Worm (Caenorhabditis elegans) whole organism, L4 larva: ENCODE results near the gene C15B12.8.

Experiments
- F10B5.3 ChIP-seq: sonication (generic microtip); optimal IDR thresholded peaks from 2 replicates; lab custom pipeline; 2016; ENCODE audit warnings: mild to moderate bottlenecking, missing genetic modification characterization, missing compliant biosample characterization
- F44E2.7 ChIP-seq: fragments of 200-800 bp; sonication (Bioruptor generic); IDR thresholded peaks from 2 replicates; pipeline ENCODE4 v2.1.2; 2022; ENCODE audit warnings: missing genetic modification characterization, missing compliant biosample characterization
- F49E8.2 ChIP-seq: sonication (generic microtip); optimal IDR thresholded peaks from 2 replicates; lab custom pipeline; 2016; ENCODE audit warnings: missing compliant biosample characterization, mild to moderate bottlenecking, missing genetic modification characterization, borderline replicate concordance
- R02D3.7 ChIP-seq: fragments of 150-350 bp; sonication (generic microtip); optimal IDR thresholded peaks from 3 replicates; lab custom pipeline; 2014; ENCODE audit warnings: missing biosample characterization, missing genetic modification characterization
- T20F7.1 ChIP-seq: fragments of 200-800 bp; sonication (Bioruptor generic); optimal IDR thresholded peaks from 2 replicates; lab custom pipeline; 2018; ENCODE audit warnings: mild to moderate bottlenecking, missing genetic modification characterization, missing compliant biosample characterization
- Y48G9A.11 ChIP-seq: fragments of 200-800 bp; sonication (Bioruptor generic); IDR thresholded peaks from 2 replicates; pipeline ENCODE4 v1.3.6; 2022; ENCODE audit warnings: missing genetic modification reagents, missing genetic modification characterization, missing compliant biosample characterization
- ZK337.2 ChIP-seq: fragments of 200-800 bp; sonication (Bioruptor generic); IDR thresholded peaks from 2 replicates; pipeline ENCODE4 v1.3.6; 2022; ENCODE audit warnings: missing genetic modification reagents, missing genetic modification characterization, missing compliant biosample characterization
- ZK546.5 ChIP-seq, 2 experiments: sonication (generic microtip); optimal IDR thresholded peaks; 2 replicates each; lab custom pipeline; 2017; ENCODE audit warnings: missing biosample characterization in 2 of 2, missing genetic modification characterization in 2 of 2
- aly-2 ChIP-seq: sonication (generic microtip); optimal IDR thresholded peaks from 2 replicates; lab custom pipeline; 2018; ENCODE audit warnings: missing biosample characterization, missing genetic modification characterization
- arid-1 ChIP-seq: fragments of 200-800 bp; sonication (Bioruptor generic); conservative IDR thresholded peaks from 2 replicates; pipeline ENCODE4 v1.3.6; 2022; ENCODE audit warnings: missing genetic modification reagents, missing genetic modification characterization, missing compliant biosample characterization
- ceh-28 ChIP-seq: fragments of 150-350 bp; optimal IDR thresholded peaks from 2 replicates; lab custom pipeline; 2014; ENCODE audit warnings: missing biosample characterization, missing genetic modification reagents, missing genetic modification characterization
- ceh-82 ChIP-seq: sonication (generic microtip); optimal IDR thresholded peaks from 2 replicates; lab custom pipeline; 2017; ENCODE audit warnings: missing biosample characterization, missing genetic modification characterization
- daf-16 ChIP-seq, 3 experiments: sonication (generic microtip); optimal IDR thresholded peaks; 2 replicates each; lab custom pipeline; 2016 to 2017; ENCODE audit warnings: missing genetic modification characterization in 3 of 3, missing genetic modification reagents in 3 of 3, mild to moderate bottlenecking in 2 of 3, missing compliant biosample characterization in 2 of 3, missing biosample characterization in 1 of 3, moderate library complexity in 1 of 3
- daf-8 ChIP-seq: fragments of 200-800 bp; sonication (Bioruptor generic); IDR thresholded peaks from 2 replicates; pipeline ENCODE4 v1.3.6; 2022; ENCODE audit warnings: missing genetic modification characterization, missing compliant biosample characterization
- dmd-9 ChIP-seq: fragments of 200-800 bp; sonication (Bioruptor generic); IDR thresholded peaks from 2 replicates; pipeline ENCODE4 v1.3.6; 2022; ENCODE audit warnings: missing genetic modification reagents, missing genetic modification characterization, missing compliant biosample characterization
- dpl-1 ChIP-seq: fragments of 150-350 bp; optimal IDR thresholded peaks from 2 replicates; lab custom pipeline; 2014; ENCODE audit warnings: missing biosample characterization, missing genetic modification reagents, missing genetic modification characterization
- dve-1 ChIP-seq: sonication (generic microtip); optimal IDR thresholded peaks from 2 replicates; lab custom pipeline; 2017; ENCODE audit warnings: antibody characterized with exemption, mild to moderate bottlenecking, missing genetic modification characterization, missing compliant biosample characterization; ENCODE audit not compliant: insufficient read depth
- egl-27 ChIP-seq: sonication (generic microtip); optimal IDR thresholded peaks from 3 replicates; lab custom pipeline; 2017; ENCODE audit warnings: missing biosample characterization, missing genetic modification reagents, missing genetic modification characterization
- egl-43 ChIP-seq: fragments of 200-800 bp; sonication (Bioruptor generic); IDR thresholded peaks from 2 replicates; pipeline ENCODE4 v1.3.6; 2022; ENCODE audit warnings: missing genetic modification reagents, missing genetic modification characterization, missing compliant biosample characterization
- fkh-10 ChIP-seq: fragments of 150-350 bp; optimal IDR thresholded peaks from 2 replicates; lab custom pipeline; 2014; ENCODE audit warnings: missing biosample characterization, missing genetic modification reagents, missing genetic modification characterization
- hlh-11 ChIP-seq: fragments of 200-800 bp; sonication (Bioruptor generic); optimal IDR thresholded peaks from 2 replicates; lab custom pipeline; 2018; ENCODE audit warnings: mild to moderate bottlenecking, missing genetic modification characterization, missing compliant biosample characterization
- jun-1 ChIP-seq: fragments of 150-350 bp; optimal IDR thresholded peaks from 2 replicates; lab custom pipeline; 2014; ENCODE audit warnings: missing biosample characterization, missing genetic modification reagents, missing genetic modification characterization
- lim-7 ChIP-seq: fragments of 200-800 bp; sonication (Bioruptor generic); IDR thresholded peaks from 2 replicates; pipeline ENCODE4 v1.3.6; 2022; ENCODE audit warnings: missing genetic modification characterization, missing compliant biosample characterization
- lin-1 ChIP-seq: fragments of 200-800 bp; sonication (Bioruptor generic); IDR thresholded peaks from 2 replicates; pipeline ENCODE4 v1.3.6; 2022; ENCODE audit warnings: missing genetic modification reagents, missing genetic modification characterization, missing compliant biosample characterization
- lin-13 ChIP-seq: fragments of 150-350 bp; optimal IDR thresholded peaks from 2 replicates; lab custom pipeline; 2014; ENCODE audit warnings: missing biosample characterization, missing genetic modification reagents, missing genetic modification characterization
- lin-38 ChIP-seq: fragments of 200-800 bp; sonication (Bioruptor generic); IDR thresholded peaks from 2 replicates; pipeline ENCODE4 v1.3.6; 2022; ENCODE audit warnings: missing genetic modification reagents, missing genetic modification characterization, missing compliant biosample characterization
- mep-1 ChIP-seq: fragments of 150-350 bp; sonication (generic microtip); optimal IDR thresholded peaks from 3 replicates; lab custom pipeline; 2014; ENCODE audit warnings: missing biosample characterization, missing genetic modification characterization
- mes-2 ChIP-seq: sonication (generic microtip); optimal IDR thresholded peaks from 2 replicates; lab custom pipeline; 2016; ENCODE audit warnings: missing genotype, mild to moderate bottlenecking, missing genetic modification characterization, missing compliant biosample characterization; ENCODE audit not compliant: poor library complexity, severe bottlenecking
- mxl-2 ChIP-seq: fragments of 200-800 bp; sonication (Bioruptor generic); conservative IDR thresholded peaks from 2 replicates; pipeline ENCODE4 v1.3.6; 2022; ENCODE audit warnings: missing genetic modification reagents, missing genetic modification characterization, missing compliant biosample characterization
- mxl-3 ChIP-seq: fragments of 200-800 bp; sonication (Bioruptor generic); optimal IDR thresholded peaks from 2 replicates; lab custom pipeline; 2018; ENCODE audit warnings: mild to moderate bottlenecking, missing genetic modification characterization, missing compliant biosample characterization
- nhr-102 ChIP-seq: sonication (generic microtip); optimal IDR thresholded peaks from 2 replicates; lab custom pipeline; 2016; ENCODE audit warnings: mild to moderate bottlenecking, missing genetic modification characterization, moderate library complexity, missing compliant biosample characterization
- nhr-28 ChIP-seq: fragments of 150-350 bp; optimal IDR thresholded peaks from 2 replicates; lab custom pipeline; 2014; ENCODE audit warnings: missing biosample characterization, missing genetic modification characterization
- nhr-48 ChIP-seq: sonication (generic microtip); optimal IDR thresholded peaks from 2 replicates; lab custom pipeline; 2016; ENCODE audit warnings: mild to moderate bottlenecking, missing genetic modification characterization, missing compliant biosample characterization
- nhr-76 ChIP-seq: fragments of 150-350 bp; optimal IDR thresholded peaks from 2 replicates; lab custom pipeline; 2014; ENCODE audit warnings: missing biosample characterization, missing genetic modification characterization
- nhr-77 ChIP-seq: fragments of 150-350 bp; optimal IDR thresholded peaks from 2 replicates; lab custom pipeline; 2014; ENCODE audit warnings: missing biosample characterization, missing genetic modification characterization
- php-3 ChIP-seq: fragments of 200-800 bp; sonication (Bioruptor generic); IDR thresholded peaks from 2 replicates; pipeline ENCODE4 v1.3.6; 2022; ENCODE audit warnings: missing genetic modification reagents, missing genetic modification characterization, missing compliant biosample characterization
- pqm-1 ChIP-seq: sonication (generic microtip); optimal IDR thresholded peaks from 2 replicates; lab custom pipeline; 2017; ENCODE audit warnings: missing biosample characterization, missing genetic modification characterization
- saeg-2 ChIP-seq: fragments of 200-800 bp; sonication (Bioruptor generic); IDR thresholded peaks from 2 replicates; pipeline ENCODE4 v1.3.6; 2022; ENCODE audit warnings: missing genetic modification reagents, missing genetic modification characterization, missing compliant biosample characterization
- skn-1 ChIP-seq: fragments of 150-350 bp; optimal IDR thresholded peaks from 2 replicates; lab custom pipeline; 2014; ENCODE audit warnings: missing biosample characterization, missing genetic modification characterization
- spr-1 ChIP-seq: sonication (generic microtip); optimal IDR thresholded peaks from 2 replicates; lab custom pipeline; 2016; ENCODE audit warnings: mild to moderate bottlenecking, missing genetic modification characterization, missing compliant biosample characterization
- unc-130 ChIP-seq: sonication (generic microtip); optimal IDR thresholded peaks from 2 replicates; lab custom pipeline; 2016; ENCODE audit warnings: missing genetic modification reagents, missing genetic modification characterization, missing compliant biosample characterization
- unc-62 ChIP-seq, 3 experiments: fragments of 150-350 bp in 1 of 3; sonication (generic microtip); optimal IDR thresholded peaks in 2 of 3; peaks in 1 of 3; 1 replicate in 1 of 3; 2 replicates in 2 of 3; lab custom pipeline; 2014 to 2017; ENCODE audit warnings: missing biosample characterization in 3 of 3, missing genetic modification characterization in 3 of 3, missing genetic modification reagents in 3 of 3, missing genotype in 1 of 3
- vab-7 ChIP-seq: fragments of 200-800 bp; sonication (Bioruptor generic); IDR thresholded peaks from 2 replicates; pipeline ENCODE4 v1.3.6; 2022; ENCODE audit warnings: missing genetic modification reagents, missing genetic modification characterization, missing compliant biosample characterization
- zag-1 ChIP-seq: fragments of 150-350 bp; optimal IDR thresholded peaks from 2 replicates; lab custom pipeline; 2014; ENCODE audit warnings: missing biosample characterization, missing genetic modification characterization
- zfp-2 ChIP-seq: sonication (generic microtip); optimal IDR thresholded peaks from 2 replicates; lab custom pipeline; 2016; ENCODE audit warnings: mild to moderate bottlenecking, missing genetic modification characterization, missing compliant biosample characterization
- zip-2 ChIP-seq: fragments of 150-350 bp; optimal IDR thresholded peaks from 2 replicates; lab custom pipeline; 2014; ENCODE audit warnings: missing biosample characterization, missing genetic modification characterization
- ztf-11 ChIP-seq: fragments of 150-350 bp; optimal IDR thresholded peaks from 2 replicates; lab custom pipeline; 2014; ENCODE audit warnings: missing biosample characterization, missing genetic modification characterization

Gene C15B12.8

ce11 chrX:6473698-6474314, at the start of gene C15B12.8, which contains the start of gene C15B12.4:
Gene C15B12.8 (plus strand): TSS chrX:6474264.
Gene C15B12.4 (minus strand): TSS chrX:6473748.
- TF ChIP-seq lin-38 (no peak), jun-1 (no peak), daf-16 (GFP tag; optimal IDR thresholded peaks at IDR 0.05; lab: Kevin White, UChicago) (peak in 1 of 2 experiments; percentile 87), daf-16 (tag; optimal IDR thresholded peaks at IDR 0.05; lab: Kevin White, UChicago) (no peak), pqm-1 (tag; lab: Kevin White, UChicago) (no peak), ZK337.2 (no peak), unc-62 (GFP tag; optimal IDR thresholded peaks at IDR 0.05 in 1 of 2; lab: Kevin White, UChicago) (peak in 1 of 2 experiments; percentile 17), unc-62 (tag; optimal IDR thresholded peaks at IDR 0.05; lab: Kevin White, UChicago) (no peak), aly-2 (tag; lab: Kevin White, UChicago) (no peak), nhr-48 (tag; lab: Kevin White, UChicago) (no peak)

ce11 chrX:6427147-6427546, 46.9 kb upstream of the C15B12.8 start:
- TF ChIP-seq pqm-1 (tag; lab: Kevin White, UChicago) (peak; percentile 96), egl-27 (tag; lab: Kevin White, UChicago) (no peak), ZK546.5 (tag; optimal IDR thresholded peaks at IDR 0.05; lab: Kevin White, UChicago) (no peak), R02D3.7 (tag; lab: Kevin White, UChicago) (no peak), zag-1 (tag; lab: Kevin White, UChicago) (no peak), spr-1 (tag; lab: Kevin White, UChicago) (no peak), mep-1 (tag; lab: Kevin White, UChicago) (no peak), F49E8.2 (tag; lab: Kevin White, UChicago) (no peak), php-3 (GFP tag; lab: Robert Waterston, UW) (no peak), nhr-102 (peak; percentile 43), Y48G9A.11 (no peak), mes-2 (tag; lab: Kevin White, UChicago) (no peak), ceh-28 (tag; lab: Kevin White, UChicago) (no peak), nhr-28 (tag; lab: Kevin White, UChicago) (peak; percentile 95), mxl-3 (GFP tag; lab: Kevin White, UChicago) (no peak), daf-16 (GFP tag; optimal IDR thresholded peaks at IDR 0.05; lab: Kevin White, UChicago) (no peak), daf-16 (tag; optimal IDR thresholded peaks at IDR 0.05; lab: Kevin White, UChicago) (peak; percentile 75), hlh-11 (peak; percentile 71), F44E2.7 (GFP tag; lab: Robert Waterston, UW) (no peak), nhr-77 (tag; lab: Kevin White, UChicago) (peak; percentile 90), T20F7.1 (GFP tag; lab: Kevin White, UChicago) (no peak), ztf-11 (no peak), saeg-2 (GFP tag; lab: Robert Waterston, UW) (no peak), egl-43 (GFP tag; lab: Robert Waterston, UW) (no peak), ceh-82 (tag; lab: Kevin White, UChicago) (no peak), mxl-2 (no peak), unc-130 (GFP tag; lab: Kevin White, UChicago) (no peak), unc-62 (GFP tag; optimal IDR thresholded peaks at IDR 0.05 in 1 of 2; lab: Kevin White, UChicago) (no peak), unc-62 (tag; optimal IDR thresholded peaks at IDR 0.05; lab: Kevin White, UChicago) (no peak), lin-13 (GFP tag; lab: Kevin White, UChicago) (no peak), dpl-1 (GFP tag; lab: Kevin White, UChicago) (no peak), aly-2 (tag; lab: Kevin White, UChicago) (no peak), skn-1 (tag; lab: Kevin White, UChicago) (no peak), fkh-10 (no peak), daf-8 (GFP tag; lab: Robert Waterston, UW) (no peak), zfp-2 (no peak), lim-7 (no peak), F10B5.3 (tag; lab: Kevin White, UChicago) (no peak), arid-1 (GFP tag; lab: Robert Waterston, UW) (no peak), dmd-9 (no peak), vab-7 (GFP tag; lab: Robert Waterston, UW) (no peak), lin-1 (GFP tag; lab: Robert Waterston, UW) (0 out of 2 replicates have a peak, but pooled peaks have one; percentile 36), zip-2 (tag; lab: Kevin White, UChicago) (no peak), nhr-76 (tag; lab: Kevin White, UChicago) (no peak), dve-1 (tag; lab: Kevin White, UChicago) (peak; percentile 89)
